Worm (Caenorhabditis elegans) whole organism, early embryonic: ENCODE results near the gene cic-1.
A peak's percentile ranks its signal among the peaks of the same experiment; 100 is the strongest.
"Not testable (repeated sequence)": the region's sequence is repeated elsewhere in the genome, so short reads cannot be mapped to it uniquely, and the experiment has no call there.

Experiments
- B0310.2 ChIP-seq: sonication (generic microtip); optimal IDR thresholded peaks from 2 replicates; lab custom pipeline; 2016; ENCODE audit warnings: mild to moderate bottlenecking, missing genetic modification characterization, missing compliant biosample characterization
- F13C5.2 ChIP-seq: sonication (generic microtip); optimal IDR thresholded peaks from 2 replicates; lab custom pipeline; 2017; ENCODE audit warnings: mild to moderate bottlenecking, missing genetic modification characterization, inconsistent platforms, missing compliant biosample characterization
- aly-1 ChIP-seq: sonication (generic microtip); optimal IDR thresholded peaks from 2 replicates; lab custom pipeline; 2016; ENCODE audit warnings: missing genetic modification characterization, missing compliant biosample characterization
- ama-1 ChIP-seq: fragments of 150-350 bp; optimal IDR thresholded peaks from 2 replicates; lab custom pipeline; 2014
- ceh-13 ChIP-seq: fragments of 200-800 bp; sonication (Bioruptor generic); optimal IDR thresholded peaks from 2 replicates; lab custom pipeline; 2018; ENCODE audit warnings: mild to moderate bottlenecking, missing genetic modification characterization, missing compliant biosample characterization
- ceh-36 ChIP-seq: sonication (generic microtip); optimal IDR thresholded peaks from 2 replicates; lab custom pipeline; 2016; ENCODE audit warnings: missing genetic modification characterization, inconsistent platforms, missing compliant biosample characterization
- ets-7 ChIP-seq: sonication (generic microtip); optimal IDR thresholded peaks from 2 replicates; lab custom pipeline; 2016; ENCODE audit warnings: missing genotype, missing genetic modification characterization, missing compliant biosample characterization
- flt-1 ChIP-seq: fragments of 200-800 bp; sonication (Bioruptor generic); IDR thresholded peaks from 2 replicates; pipeline ENCODE4 v1.3.6; 2022; ENCODE audit warnings: missing genetic modification characterization, missing compliant biosample characterization
- hmbx-1 ChIP-seq: sonication (generic microtip); optimal IDR thresholded peaks from 2 replicates; lab custom pipeline; 2016; ENCODE audit warnings: mild to moderate bottlenecking, missing genetic modification characterization, missing compliant biosample characterization
- hmg-4 ChIP-seq: fragments of 200-800 bp; sonication (Bioruptor generic); optimal IDR thresholded peaks from 2 replicates; lab custom pipeline; 2018; ENCODE audit warnings: mild to moderate bottlenecking, missing genetic modification characterization, missing compliant biosample characterization
- hnd-1 ChIP-seq: sonication (generic microtip); optimal IDR thresholded peaks from 2 replicates; lab custom pipeline; 2016; ENCODE audit warnings: missing genetic modification characterization, missing compliant biosample characterization
- pes-1 ChIP-seq: fragments of 200-800 bp; sonication (Bioruptor generic); IDR thresholded peaks from 2 replicates; pipeline ENCODE4 v1.3.6; 2022; ENCODE audit warnings: missing genetic modification reagents, missing genetic modification characterization, missing compliant biosample characterization
- scrt-1 ChIP-seq: fragments of 200-800 bp; sonication (Bioruptor generic); IDR thresholded peaks from 2 replicates; pipeline ENCODE4 v1.3.6; 2022; ENCODE audit warnings: missing genetic modification characterization, missing compliant biosample characterization
- sea-1 ChIP-seq: fragments of 200-800 bp; sonication (Bioruptor generic); conservative IDR thresholded peaks from 2 replicates; pipeline ENCODE4 v1.3.6; 2022; ENCODE audit warnings: missing genetic modification characterization, missing compliant biosample characterization
- tbx-11 ChIP-seq: fragments of 200-800 bp; sonication (Bioruptor generic); IDR thresholded peaks from 2 replicates; pipeline ENCODE4 v1.3.6; 2022; ENCODE audit warnings: missing genetic modification characterization, missing compliant biosample characterization
- tbx-37 ChIP-seq: fragments of 200-800 bp; sonication (Bioruptor generic); conservative IDR thresholded peaks from 2 replicates; pipeline ENCODE4 v1.3.6; 2022; ENCODE audit warnings: missing genetic modification reagents, missing genetic modification characterization, missing compliant biosample characterization
- tra-4 ChIP-seq: sonication (generic microtip); optimal IDR thresholded peaks from 2 replicates; lab custom pipeline; 2017; ENCODE audit warnings: missing genetic modification characterization, missing compliant biosample characterization

Gene cic-1

DNA sequence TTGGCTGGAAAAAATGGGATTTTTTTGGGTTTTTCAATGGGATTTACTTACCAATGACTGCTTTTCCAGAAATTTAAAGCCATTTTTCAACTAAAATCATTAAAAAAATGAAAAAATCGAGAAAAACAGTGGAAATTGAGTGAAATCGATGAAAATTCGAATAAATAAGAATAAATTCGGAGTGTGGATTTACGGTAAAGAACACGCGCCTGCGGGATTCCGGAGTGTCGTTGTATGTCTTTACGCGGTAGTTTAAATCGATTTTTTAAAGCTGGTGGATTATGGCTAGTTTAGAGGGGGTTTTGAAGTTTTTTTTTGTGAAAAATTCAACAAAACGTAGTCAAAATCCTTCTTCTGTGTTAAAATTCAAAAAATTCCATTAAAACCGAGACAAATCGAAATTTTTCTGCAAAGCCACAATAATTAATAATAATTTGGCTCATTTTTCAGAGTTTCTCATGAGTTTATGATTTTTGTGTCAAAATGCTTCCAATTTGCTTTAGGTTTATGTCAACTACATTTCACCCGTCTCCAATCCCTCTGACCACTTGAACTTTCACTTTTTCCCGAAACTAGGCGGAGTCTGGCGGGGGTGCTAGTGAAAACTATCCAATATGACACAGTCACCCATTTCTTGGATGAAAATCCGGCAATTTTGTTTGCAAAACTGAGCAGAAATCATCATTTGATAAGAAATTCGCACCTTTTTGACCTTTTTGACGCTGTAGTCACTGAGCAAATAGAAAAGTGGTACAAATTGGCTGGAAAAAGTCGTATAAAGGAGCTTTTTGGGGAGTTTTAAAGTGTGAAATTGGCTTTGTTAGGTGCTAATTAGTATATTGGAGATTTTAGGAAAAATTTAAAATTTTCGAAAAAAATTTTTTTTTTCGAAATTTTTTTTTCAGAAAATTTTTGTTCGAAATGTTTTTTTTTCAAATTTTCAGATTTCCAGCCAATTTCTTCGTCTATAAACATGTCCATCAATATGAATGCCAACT lies at the start of gene cic-1, which contains the start of gene strm-1:
TSS of gene cic-1 (minus strand) at position 96 of the 998 bp plus-strand sequence.
TSS of gene strm-1 (plus strand) at position 945 of the 998 bp plus-strand sequence.
- TF ChIP-seq flt-1 (GFP tag; lab: Robert Waterston, UW), result no peak

- TF ChIP-seq tra-4 (no peak), ets-7 (tag; lab: Kevin White, UChicago) (no peak)
Measured at ce11 chrIII:2445574-2446259, 44.7 kb upstream of the cic-1 start, which contains the start of the genes E02H9.7 and klo-2. Gene E02H9.7, minus strand, starts transcription at chrIII:2445674. Gene klo-2, plus strand, starts transcription at chrIII:2446209.

- TF ChIP-seq tbx-11, result no peak
- no peak for TF ChIP-seq B0310.2 (tag; lab: Kevin White, UChicago)
- TF ChIP-seq sea-1, result no peak
- TF ChIP-seq hmbx-1 (tag; lab: Kevin White, UChicago), result no peak
- TF ChIP-seq scrt-1 (GFP tag; lab: Robert Waterston, UW), result no peak
- no peak for TF ChIP-seq ama-1 (lab: Kevin White, UChicago)
- no peak for TF ChIP-seq aly-1 (tag; lab: Kevin White, UChicago)
- no peak for TF ChIP-seq F13C5.2 (tag; lab: Kevin White, UChicago)
- TF ChIP-seq pes-1, result no peak
- TF ChIP-seq ets-7 (tag; lab: Kevin White, UChicago), result no peak
- TF ChIP-seq flt-1 (GFP tag; lab: Robert Waterston, UW), result no peak
- TF ChIP-seq tbx-37 (GFP tag; lab: Robert Waterston, UW), result no peak
- TF ChIP-seq hmg-4 (GFP tag; lab: Kevin White, UChicago), result no peak
- TF ChIP-seq hnd-1 (tag; lab: Kevin White, UChicago), result no peak
- no peak for TF ChIP-seq tra-4
- no peak for TF ChIP-seq ceh-36 (tag; lab: Kevin White, UChicago)
- TF ChIP-seq ceh-13 (GFP tag; lab: Kevin White, UChicago), result no peak
Measured at ce11 chrIII:2438543-2438942, 37.5 kb upstream of the cic-1 start, which contains the start of gene E02H9.13. Gene E02H9.13, minus strand, starts transcription at chrIII:2438741.

DNA sequence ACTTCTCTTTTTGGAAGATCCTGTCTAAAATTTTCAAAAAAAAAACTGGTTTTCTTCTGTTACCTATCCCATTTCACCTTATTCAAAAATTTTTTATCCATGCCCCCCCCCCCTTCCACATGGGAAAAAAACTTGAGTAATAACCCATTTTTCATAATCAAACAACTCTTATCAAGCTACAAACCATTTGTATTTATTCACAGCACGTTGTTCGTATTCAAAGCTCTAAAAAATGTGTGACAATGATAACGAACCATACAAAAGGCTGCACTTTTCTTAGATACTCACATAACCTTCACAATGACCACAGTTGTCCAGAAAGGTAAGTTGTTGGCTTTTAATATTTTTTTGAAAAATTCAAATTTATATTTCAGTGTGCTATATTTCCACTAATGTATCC lies 34.8 kb upstream of the cic-1 start, which contains the start of gene E02H9.6:
TSS of gene E02H9.6 (plus strand) at position 301 of the 400 bp plus-strand sequence.
- TF ChIP-seq tra-4; tbx-11; tbx-37 (GFP tag; lab: Robert Waterston, UW): not testable (repeated sequence)

- not testable (repeated sequence) for TF ChIP-seq ceh-13 (GFP tag; lab: Kevin White, UChicago); scrt-1 (GFP tag; lab: Robert Waterston, UW); flt-1 (GFP tag; lab: Robert Waterston, UW)
Measured at ce11 chrIII:2435373-2435772, 34.4 kb upstream of the cic-1 start, which contains the start of gene W04B5.6. Gene W04B5.6, minus strand, starts transcription at chrIII:2435473.

DNA sequence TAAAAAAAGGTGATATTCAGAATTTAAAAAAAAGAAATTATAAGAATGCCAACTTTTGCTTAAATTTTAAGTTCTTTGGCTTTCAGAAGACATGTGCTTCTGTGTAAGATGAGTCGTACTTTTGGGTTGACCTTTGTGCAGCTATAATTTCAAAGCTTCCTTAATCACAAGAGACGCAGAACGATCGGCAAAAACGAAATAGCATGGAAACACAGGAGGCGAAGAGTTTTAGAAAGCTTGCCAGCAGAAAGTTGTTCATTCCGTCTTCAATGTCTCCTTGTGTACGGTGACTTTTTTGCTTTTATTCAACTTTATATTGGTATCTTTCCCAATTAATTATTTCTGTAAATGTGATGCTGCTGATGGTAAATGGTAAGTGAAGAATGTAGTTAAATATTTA lies 31.9 kb upstream of the cic-1 start:
- TF ChIP-seq tbx-11 (no peak), hnd-1 (tag; lab: Kevin White, UChicago) (no peak)

- TF ChIP-seq flt-1 (GFP tag; lab: Robert Waterston, UW) (no peak), pes-1 (no peak), hnd-1 (tag; lab: Kevin White, UChicago) (no peak), scrt-1 (GFP tag; lab: Robert Waterston, UW) (no peak), sea-1 (no peak), ceh-36 (tag; lab: Kevin White, UChicago) (no peak), tbx-11 (no peak), F13C5.2 (tag; lab: Kevin White, UChicago) (no peak), aly-1 (tag; lab: Kevin White, UChicago) (no peak)
Measured at ce11 chrIII:2426122-2426521, 25.1 kb upstream of the cic-1 start, which contains the start of gene W04B5.8. Gene W04B5.8, plus strand, starts transcription at chrIII:2426316.

- TF ChIP-seq ama-1 (lab: Kevin White, UChicago) (no peak), hmg-4 (GFP tag; lab: Kevin White, UChicago) (peak; percentile 27)
Measured at ce11 chrIII:2424783-2425329, 23.8 kb upstream of the cic-1 start.
